Fruit fly (Drosophila melanogaster) whole organism, embryonic: Measurements from ENCODE around the gene CG34117.

Experiments
- Fer2 ChIP-seq: fragments of 200-800 bp; sonication (Bioruptor generic); optimal IDR thresholded peaks from 2 replicates; lab custom pipeline; 2018; ENCODE audit warnings: missing biosample characterization, mild to moderate bottlenecking, missing genetic modification characterization, moderate library complexity
- HLHmδ ChIP-seq: fragments of 200-800 bp; sonication (Bioruptor generic); optimal IDR thresholded peaks from 2 replicates; lab custom pipeline; 2018; ENCODE audit warnings: missing biosample characterization, mild to moderate bottlenecking, missing genetic modification characterization, moderate library complexity
- NC2α ChIP-seq: fragments of 200-800 bp; sonication (Bioruptor generic); optimal IDR thresholded peaks from 2 replicates; lab custom pipeline; 2016; ENCODE audit warnings: missing biosample characterization, missing genetic modification characterization
- aop ChIP-seq: fragments of 200-800 bp; sonication (Bioruptor generic); IDR thresholded peaks from 2 replicates; pipeline ENCODE4 v1.3.6; 2022; ENCODE audit warnings: missing biosample characterization, missing genetic modification characterization
- ci ChIP-seq: fragments of 200-800 bp; sonication (Bioruptor generic); IDR thresholded peaks from 3 replicates; pipeline ENCODE4 v1.3.6; 2022; ENCODE audit warnings: missing biosample characterization, missing genetic modification characterization

DNA sequence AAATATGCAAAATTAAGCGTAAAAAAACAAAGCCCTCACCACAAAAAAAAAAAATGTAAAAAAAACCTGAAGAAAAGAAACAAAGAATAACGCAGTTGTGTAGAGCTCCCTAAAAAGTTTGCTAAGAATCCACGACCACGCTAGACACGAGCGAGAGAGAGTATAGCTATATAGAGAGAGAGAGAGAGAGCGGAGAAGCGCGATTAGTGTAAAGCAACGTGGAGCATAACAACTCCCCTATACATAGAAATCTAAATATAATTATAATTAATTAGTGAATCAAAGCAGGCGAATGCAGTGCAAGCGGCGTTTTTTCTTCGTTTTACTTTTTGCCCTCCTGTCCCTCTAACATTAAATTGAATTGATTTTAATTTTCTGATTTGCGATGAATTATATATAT is 40.5 kb downstream of the CG34117 start:
- TF ChIP-seq HLHmδ (GFP tag; lab: Kevin White, UChicago) (no peak), aop (GFP tag; lab: Robert Waterston, UW) (no peak), ci (GFP tag; lab: Robert Waterston, UW) (no peak), Fer2 (tag; lab: Kevin White, UChicago) (no peak), NC2α (no peak)
